Fruit fly (Drosophila melanogaster) whole organism, adult: ENCODE results near the gene CG31076.
A peak's percentile ranks its signal among the peaks of the same experiment; 100 is the strongest.

Experiments
- CG11617 ChIP-seq: fragments of 200-800 bp; sonication (Bioruptor generic); optimal IDR thresholded peaks from 2 replicates; lab custom pipeline; 2017; ENCODE audit warnings: mild to moderate bottlenecking, missing biosample characterization, missing genetic modification reagents, missing genetic modification characterization
- CG12768 ChIP-seq: fragments of 200-800 bp; sonication (Bioruptor generic); optimal IDR thresholded peaks from 2 replicates; lab custom pipeline; 2017; ENCODE audit warnings: missing biosample characterization, missing genetic modification characterization, mild to moderate bottlenecking, moderate library complexity, missing genetic modification reagents
- CG14711 ChIP-seq: fragments of 200-800 bp; sonication (Bioruptor generic); optimal IDR thresholded peaks from 2 replicates; lab custom pipeline; 2018; ENCODE audit warnings: missing biosample characterization, mild to moderate bottlenecking, missing genetic modification characterization, moderate library complexity
- CG1620 ChIP-seq: fragments of 200-800 bp; sonication (Bioruptor generic); optimal IDR thresholded peaks from 2 replicates; lab custom pipeline; 2016; ENCODE audit warnings: missing biosample characterization, missing genetic modification characterization
- CG33017 ChIP-seq: fragments of 200-800 bp; sonication (Bioruptor generic); optimal IDR thresholded peaks from 2 replicates; lab custom pipeline; 2018; ENCODE audit warnings: missing biosample characterization, mild to moderate bottlenecking, missing genetic modification characterization, moderate library complexity
- CG5204 ChIP-seq: fragments of 200-800 bp; sonication (Bioruptor generic); optimal IDR thresholded peaks from 2 replicates; lab custom pipeline; 2016; ENCODE audit warnings: missing biosample characterization, missing genetic modification characterization
- CG7045 ChIP-seq: fragments of 200-800 bp; sonication (Bioruptor generic); optimal IDR thresholded peaks from 2 replicates; lab custom pipeline; 2017; ENCODE audit warnings: missing biosample characterization, mild to moderate bottlenecking, missing genetic modification characterization
- CG7101 ChIP-seq: fragments of 200-800 bp; sonication (Bioruptor generic); optimal IDR thresholded peaks from 2 replicates; lab custom pipeline; 2018; ENCODE audit warnings: missing biosample characterization, mild to moderate bottlenecking, missing genetic modification characterization, moderate library complexity
- Clk ChIP-seq: fragments of 200-800 bp; sonication (Bioruptor generic); optimal IDR thresholded peaks from 2 replicates; lab custom pipeline; 2017; ENCODE audit warnings: missing biosample characterization, missing genetic modification characterization
- Crg-1 ChIP-seq: fragments of 200-800 bp; sonication (Bioruptor generic); optimal IDR thresholded peaks from 2 replicates; lab custom pipeline; 2016; ENCODE audit warnings: missing biosample characterization, missing genetic modification characterization
- Hr96 ChIP-seq: fragments of 200-800 bp; sonication (Bioruptor generic); optimal IDR thresholded peaks from 2 replicates; lab custom pipeline; 2016; ENCODE audit warnings: missing biosample characterization, missing genetic modification characterization
- Mnt ChIP-seq: fragments of 200-800 bp; sonication (Bioruptor generic); optimal IDR thresholded peaks from 2 replicates; lab custom pipeline; 2016; ENCODE audit warnings: missing biosample characterization, mild to moderate bottlenecking, missing genetic modification characterization
- bab1 ChIP-seq: fragments of 200-800 bp; sonication (Bioruptor generic); optimal IDR thresholded peaks from 3 replicates; lab custom pipeline; 2019; ENCODE audit warnings: missing biosample characterization, mild to moderate bottlenecking, missing genetic modification characterization, moderate library complexity
- cic ChIP-seq: fragments of 200-800 bp; sonication (Bioruptor generic); optimal IDR thresholded peaks from 2 replicates; lab custom pipeline; 2017; ENCODE audit warnings: missing biosample characterization, mild to moderate bottlenecking, missing genetic modification characterization, moderate library complexity
- cnc ChIP-seq, 2 experiments: fragments of >200 bp; optimal IDR thresholded peaks; 2 replicates each; lab custom pipeline; 2017
- kay ChIP-seq: fragments of 200-800 bp; sonication (Bioruptor generic); peaks from one replicate; lab custom pipeline; 2016; ENCODE audit warnings: missing biosample characterization, missing genetic modification characterization, borderline replicate concordance
- ovo ChIP-seq: fragments of 200-800 bp; sonication (Bioruptor generic); optimal IDR thresholded peaks from 2 replicates; lab custom pipeline; 2016; ENCODE audit warnings: missing biosample characterization, missing genetic modification characterization
- pad ChIP-seq: fragments of 200-800 bp; sonication (Bioruptor generic); optimal IDR thresholded peaks from 3 replicates; lab custom pipeline; 2017; ENCODE audit warnings: missing biosample characterization, missing genetic modification characterization, mild to moderate bottlenecking, moderate library complexity, missing genetic modification reagents
- tj ChIP-seq: fragments of 200-800 bp; sonication (Bioruptor generic); optimal IDR thresholded peaks from 3 replicates; lab custom pipeline; 2017; ENCODE audit warnings: missing biosample characterization, mild to moderate bottlenecking, missing genetic modification characterization, moderate library complexity
- toe ChIP-seq: fragments of 200-800 bp; sonication (Bioruptor generic); optimal IDR thresholded peaks from 2 replicates; lab custom pipeline; 2016; ENCODE audit warnings: missing biosample characterization, missing genetic modification characterization

CG31076 gene

dm6 chr3R:26952200-26952856 lies 37.3 kb downstream of the CG31076 start:
- TF ChIP-seq Mnt = no peak
- no peak for TF ChIP-seq kay (GFP tag; lab: Kevin White, UChicago)
- TF ChIP-seq CG1620 (GFP tag; lab: Kevin White, UChicago) = no peak
- TF ChIP-seq toe = no peak
- TF ChIP-seq CG7101 = no peak
- no peak for TF ChIP-seq tj (GFP tag; lab: Kevin White, UChicago)

- peak; percentile 100 for TF ChIP-seq kay (GFP tag; lab: Kevin White, UChicago)
- peak; percentile 32 for TF ChIP-seq Mnt
- TF ChIP-seq CG5204 (GFP tag; lab: Kevin White, UChicago) = peak; percentile 75
- TF ChIP-seq Crg-1 (GFP tag; lab: Kevin White, UChicago) = no peak
- peak; percentile 48 for TF ChIP-seq tj (GFP tag; lab: Kevin White, UChicago)
- peak; percentile 59 for TF ChIP-seq CG11617 (GFP tag; lab: Kevin White, UChicago)
- TF ChIP-seq CG7101 = peak; percentile 29
- TF ChIP-seq toe = peak; percentile 89
- no peak for TF ChIP-seq pad (GFP tag; lab: Kevin White, UChicago)
- no peak for TF ChIP-seq cnc (optimal IDR thresholded peaks at IDR 0.05; lab: Kevin White, UChicago)
- peak; percentile 55 for TF ChIP-seq CG33017
- peak; percentile 32 for TF ChIP-seq cic (GFP tag; lab: Kevin White, UChicago)
- peak; percentile 26 for TF ChIP-seq CG7045
- TF ChIP-seq ovo (GFP tag; lab: Kevin White, UChicago) = no peak
- TF ChIP-seq CG1620 (GFP tag; lab: Kevin White, UChicago) = no peak
- TF ChIP-seq bab1 = peak; percentile 62
- TF ChIP-seq Clk = no peak
- peak; percentile 85 for TF ChIP-seq Hr96 (GFP tag; lab: Kevin White, UChicago)
- peak; percentile 98 for TF ChIP-seq CG12768
- peak; percentile 1 for TF ChIP-seq CG14711 (tag; lab: Kevin White, UChicago)
These were observed 42.3 kb downstream of the CG31076 start, which contains the start of gene Spag1 for dm6 chr3R:26947296-26947880. Gene Spag1, plus strand, starts transcription at chr3R:26947830.

- TF ChIP-seq bab1 (peak; percentile 64), Crg-1 (GFP tag; lab: Kevin White, UChicago) (no peak), CG7101 (peak; percentile 18), CG1620 (GFP tag; lab: Kevin White, UChicago) (no peak), kay (GFP tag; lab: Kevin White, UChicago) (peak; percentile 84), cic (GFP tag; lab: Kevin White, UChicago) (peak; percentile 16), CG7045 (no peak), Clk (no peak), CG11617 (GFP tag; lab: Kevin White, UChicago) (no peak), CG5204 (GFP tag; lab: Kevin White, UChicago) (no peak), CG14711 (tag; lab: Kevin White, UChicago) (peak; percentile 98), cnc (optimal IDR thresholded peaks at IDR 0.05; lab: Kevin White, UChicago) (no peak), pad (GFP tag; lab: Kevin White, UChicago) (no peak), ovo (GFP tag; lab: Kevin White, UChicago) (no peak), CG33017 (no peak), Hr96 (GFP tag; lab: Kevin White, UChicago) (no peak), toe (no peak), Mnt (no peak), CG12768 (no peak), tj (GFP tag; lab: Kevin White, UChicago) (no peak)
These were observed 44.4 kb downstream of the CG31076 start, which contains the start of gene CG14252 for dm6 chr3R:26945233-26945632. Gene CG14252, plus strand, starts transcription at chr3R:26945534.
